Fruit fly (Drosophila melanogaster): ENCODE results near the gene RpS9.

RpS9 gene

DNA sequence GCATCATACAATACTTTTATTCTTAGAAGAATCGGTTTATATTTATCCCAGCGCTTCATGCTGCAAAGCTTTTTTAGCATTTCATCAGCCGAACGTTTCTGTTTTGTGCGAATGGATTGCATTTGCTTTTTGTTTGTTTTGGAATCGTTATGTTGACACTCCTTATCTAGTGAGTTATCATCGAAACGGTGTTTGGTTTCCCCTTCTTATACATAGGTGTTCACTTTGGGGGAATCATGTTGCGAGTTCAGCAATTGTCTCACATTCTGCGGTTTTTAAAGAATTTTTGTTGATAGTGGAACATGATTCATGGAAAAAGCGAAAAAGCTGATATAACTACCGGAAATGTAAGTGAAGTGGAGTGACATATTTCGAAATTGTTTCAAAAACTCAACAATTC lies 9.0 kb downstream of the RpS9 start:
- TF ChIP-seq Sin3A (optimal IDR thresholded peaks at IDR 0.05) (no peak), Myc (optimal IDR thresholded peaks at IDR 0.05) (no peak), insv (optimal IDR thresholded peaks at IDR 0.05) (no peak), ttk (optimal IDR thresholded peaks at IDR 0.05) (no peak), psq (optimal IDR thresholded peaks at IDR 0.05) (no peak), h (optimal IDR thresholded peaks at IDR 0.05) (no peak)

DNA sequence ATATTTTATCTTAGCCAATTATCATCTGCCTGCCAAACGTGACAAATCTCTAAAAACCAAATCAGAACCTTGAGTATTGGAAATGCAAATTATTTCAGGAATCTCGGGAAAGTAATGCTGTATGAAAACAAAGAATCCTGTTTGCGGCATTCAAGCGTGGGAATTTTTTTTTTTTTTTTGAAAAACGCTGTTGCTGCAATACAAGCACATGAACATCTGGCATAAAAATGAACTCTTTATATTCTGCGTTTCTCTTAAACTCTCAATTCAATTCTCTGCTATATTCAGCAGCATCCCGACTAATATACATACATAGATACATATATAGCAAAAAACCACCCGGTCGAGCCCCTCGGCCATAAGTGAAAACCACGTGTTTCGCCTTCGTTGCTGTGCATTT lies 10.0 kb downstream of the RpS9 start:
- TF ChIP-seq ttk (optimal IDR thresholded peaks at IDR 0.05) (no peak), h (optimal IDR thresholded peaks at IDR 0.05) (no peak), insv (optimal IDR thresholded peaks at IDR 0.05) (no peak), Myc (optimal IDR thresholded peaks at IDR 0.05) (no peak)

DNA sequence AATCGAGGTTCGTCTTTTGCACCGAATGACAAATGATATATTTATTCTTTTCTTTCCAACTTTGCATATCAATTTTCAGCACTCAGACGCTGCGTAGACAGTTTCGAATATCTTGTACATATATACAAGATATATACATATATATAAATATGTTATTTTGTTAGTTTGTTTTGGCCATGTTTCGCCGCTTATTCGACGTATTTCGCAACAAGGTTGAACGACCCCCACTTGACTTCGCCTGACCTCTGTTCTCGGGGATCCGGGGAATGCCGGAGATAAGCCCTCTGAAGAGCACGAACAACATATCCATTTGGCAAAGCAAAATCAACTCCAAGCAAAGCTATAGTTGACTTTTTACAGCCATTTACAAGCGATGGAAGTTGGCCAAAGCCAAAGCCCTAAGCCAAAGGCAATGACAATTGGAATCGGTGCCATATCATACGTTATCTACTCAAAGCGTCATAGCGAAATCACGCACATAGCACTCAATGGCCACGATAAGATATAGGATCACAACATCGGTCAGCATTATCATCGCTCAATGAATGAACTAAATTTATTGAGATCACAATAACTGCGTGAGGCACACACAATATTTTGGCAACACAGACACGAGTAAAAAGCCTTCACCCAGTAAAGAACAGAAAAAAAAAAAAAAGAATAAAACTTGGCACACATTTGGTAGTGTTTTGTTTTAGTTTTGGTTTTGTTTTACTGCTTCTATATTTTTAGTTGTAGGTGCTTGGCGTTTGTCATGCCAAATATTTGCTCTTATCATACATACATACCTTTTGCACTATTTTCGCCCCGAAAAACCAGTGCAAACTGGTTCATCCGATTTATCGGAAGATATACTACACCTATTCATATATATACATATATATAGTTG lies 11.2 kb downstream of the RpS9 start:
- no peak for TF ChIP-seq Sin3A (optimal IDR thresholded peaks at IDR 0.05)
- no peak for TF ChIP-seq Myc (optimal IDR thresholded peaks at IDR 0.05)
- TF ChIP-seq ttk (optimal IDR thresholded peaks at IDR 0.05), result no peak
- no peak for TF ChIP-seq psq (optimal IDR thresholded peaks at IDR 0.05)
- TF ChIP-seq insv (optimal IDR thresholded peaks at IDR 0.05), result no peak

DNA sequence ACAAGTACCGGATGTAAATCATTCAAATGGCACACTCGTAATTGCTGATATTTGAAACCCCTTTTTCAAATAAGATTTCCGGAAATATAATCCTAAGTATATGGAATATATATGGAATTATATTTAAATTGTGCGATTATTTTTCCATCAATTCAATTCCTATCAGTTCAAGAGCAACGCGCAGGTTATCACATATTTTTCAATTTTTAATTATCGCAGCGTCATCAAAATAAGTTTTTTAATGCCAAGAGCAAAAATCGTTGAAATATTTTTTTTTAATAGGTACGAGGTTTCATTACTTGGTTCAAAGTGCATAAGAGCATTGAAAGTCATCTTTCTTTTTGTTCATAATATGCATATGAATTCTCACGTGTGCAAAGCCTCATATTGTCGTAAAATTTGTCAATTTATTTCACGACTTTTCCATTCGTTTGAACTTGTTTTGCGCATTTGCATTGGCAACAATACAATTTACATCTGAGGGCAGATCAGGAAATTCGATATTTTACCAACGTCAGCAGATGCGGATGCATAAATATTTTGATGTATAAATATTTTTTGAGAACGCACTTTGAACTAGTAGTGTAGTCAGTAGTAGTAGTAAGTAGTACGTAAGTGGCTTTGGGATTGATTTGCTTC lies 13.2 kb downstream of the RpS9 start:
- TF ChIP-seq psq (optimal IDR thresholded peaks at IDR 0.05) (no peak), insv (optimal IDR thresholded peaks at IDR 0.05) (no peak)

DNA sequence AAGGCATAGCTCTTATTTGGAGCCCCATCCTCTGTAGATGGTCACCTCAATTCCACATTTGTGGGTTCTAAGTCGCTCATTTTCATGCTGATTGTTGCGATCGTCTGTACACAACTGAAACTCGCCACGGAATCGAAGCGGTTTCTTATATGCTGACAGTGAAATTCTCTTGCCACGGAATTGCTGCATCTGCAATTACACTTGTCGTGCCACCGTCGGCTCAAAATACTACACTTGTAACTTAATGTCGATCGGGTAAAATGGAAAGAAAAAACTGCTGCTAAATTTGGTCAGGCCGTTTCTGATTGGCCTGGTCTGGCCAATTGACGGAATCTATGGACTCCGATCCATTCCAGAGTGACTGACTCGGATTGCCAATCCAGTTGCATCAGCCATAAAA lies 14.1 kb downstream of the RpS9 start:
- no peak for TF ChIP-seq Sin3A (optimal IDR thresholded peaks at IDR 0.05)
- TF ChIP-seq insv (optimal IDR thresholded peaks at IDR 0.05), result no peak
- TF ChIP-seq Myc (optimal IDR thresholded peaks at IDR 0.05), result no peak
- TF ChIP-seq ttk (optimal IDR thresholded peaks at IDR 0.05), result no peak
- no peak for TF ChIP-seq h (optimal IDR thresholded peaks at IDR 0.05)
- TF ChIP-seq psq (optimal IDR thresholded peaks at IDR 0.05), result no peak

DNA sequence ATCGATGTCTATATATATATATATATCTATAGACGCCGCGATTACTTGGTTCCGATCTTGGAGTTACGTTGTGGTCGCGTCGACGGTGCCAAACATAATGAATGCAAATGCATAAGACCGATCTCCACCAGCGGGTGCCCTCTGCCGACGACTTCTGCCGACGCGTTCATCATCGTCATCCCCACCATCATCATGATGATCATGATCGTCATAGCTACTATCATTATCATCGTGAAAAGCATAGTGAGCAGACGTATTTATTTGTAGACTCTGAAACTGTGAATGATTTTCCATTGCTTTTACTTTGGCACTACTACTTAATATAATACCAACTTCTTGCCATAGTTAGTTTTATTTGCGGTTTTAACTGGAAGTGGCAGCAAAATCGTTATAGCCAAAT lies 19.2 kb downstream of the RpS9 start, which contains the start of gene CG32037:
TSS of gene CG32037 (minus strand) at position 101 of the 400 bp plus-strand sequence.
- TF ChIP-seq psq (optimal IDR thresholded peaks at IDR 0.05) (no peak), insv (optimal IDR thresholded peaks at IDR 0.05) (no peak), ttk (optimal IDR thresholded peaks at IDR 0.05) (no peak), Myc (optimal IDR thresholded peaks at IDR 0.05) (no peak), Sin3A (optimal IDR thresholded peaks at IDR 0.05) (no peak), h (optimal IDR thresholded peaks at IDR 0.05) (no peak)

DNA sequence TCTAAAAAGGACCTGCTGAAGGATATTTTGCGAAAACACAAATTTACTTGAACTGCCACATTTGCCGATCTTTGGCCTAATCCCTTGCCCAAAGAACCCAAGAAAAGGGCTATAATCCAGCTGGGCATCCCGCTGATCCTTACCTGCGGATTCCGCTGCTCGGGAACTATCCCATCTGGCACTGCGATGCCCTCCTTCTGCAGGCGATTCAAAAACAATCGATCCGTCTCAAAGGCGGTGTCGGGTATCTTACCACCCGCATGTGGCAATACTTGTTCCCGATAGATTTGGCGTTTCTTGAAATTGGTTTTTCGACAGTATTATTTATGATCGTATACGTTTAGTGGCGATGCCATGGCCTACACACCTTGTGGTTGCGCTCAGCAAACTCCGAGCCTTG lies 20.0 kb downstream of the RpS9 start:
- no peak for TF ChIP-seq insv (optimal IDR thresholded peaks at IDR 0.05)
- TF ChIP-seq h (optimal IDR thresholded peaks at IDR 0.05), result no peak
- TF ChIP-seq ttk (optimal IDR thresholded peaks at IDR 0.05), result no peak
- no peak for TF ChIP-seq Sin3A (optimal IDR thresholded peaks at IDR 0.05)
- no peak for TF ChIP-seq psq (optimal IDR thresholded peaks at IDR 0.05)
- TF ChIP-seq Myc (optimal IDR thresholded peaks at IDR 0.05), result no peak

DNA sequence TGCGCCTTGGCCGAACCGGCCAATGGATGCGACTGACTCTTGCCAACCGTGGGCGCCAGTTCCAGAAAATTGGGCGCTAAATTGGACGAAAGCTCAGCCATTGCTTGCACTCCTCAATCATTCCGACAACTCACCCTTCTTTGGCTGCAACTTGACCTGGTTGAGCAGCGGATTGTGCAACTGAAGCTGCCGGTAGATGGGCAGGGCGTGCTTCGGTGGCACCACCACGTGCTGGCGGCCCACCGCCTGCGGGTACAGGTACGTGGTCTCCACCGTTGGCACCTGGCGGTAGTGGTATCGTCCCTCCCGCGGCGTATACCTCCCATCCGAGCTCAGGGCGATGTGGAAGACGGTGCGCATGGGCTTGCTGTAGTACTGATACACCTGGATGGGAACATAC lies 20.9 kb downstream of the RpS9 start:
- TF ChIP-seq Myc (optimal IDR thresholded peaks at IDR 0.05) (no peak), h (optimal IDR thresholded peaks at IDR 0.05) (no peak), insv (optimal IDR thresholded peaks at IDR 0.05) (no peak), psq (optimal IDR thresholded peaks at IDR 0.05) (no peak), Sin3A (optimal IDR thresholded peaks at IDR 0.05) (no peak), ttk (optimal IDR thresholded peaks at IDR 0.05) (no peak)

DNA sequence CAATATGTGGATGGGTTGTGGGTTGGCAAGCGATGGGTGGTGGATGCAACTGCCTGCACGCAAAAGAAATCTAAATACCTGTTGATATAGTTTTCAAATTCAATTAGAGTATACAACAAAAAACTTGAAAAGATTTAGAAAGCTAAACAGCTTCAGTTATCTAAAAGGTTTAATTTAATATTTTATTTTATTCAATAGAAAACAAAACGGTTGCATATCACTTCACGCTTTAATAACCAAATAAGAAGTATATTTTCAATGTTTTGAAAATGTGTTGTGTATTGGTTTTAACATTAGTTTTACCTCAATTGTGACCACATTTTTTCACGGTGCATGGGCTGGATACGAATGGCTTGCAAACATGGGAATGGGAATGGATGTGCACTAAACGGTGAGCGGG lies 21.7 kb downstream of the RpS9 start:
- TF ChIP-seq psq (optimal IDR thresholded peaks at IDR 0.05) (no peak), insv (optimal IDR thresholded peaks at IDR 0.05) (no peak), h (optimal IDR thresholded peaks at IDR 0.05) (no peak), Myc (optimal IDR thresholded peaks at IDR 0.05) (no peak), Sin3A (optimal IDR thresholded peaks at IDR 0.05) (no peak), ttk (optimal IDR thresholded peaks at IDR 0.05) (no peak)

DNA sequence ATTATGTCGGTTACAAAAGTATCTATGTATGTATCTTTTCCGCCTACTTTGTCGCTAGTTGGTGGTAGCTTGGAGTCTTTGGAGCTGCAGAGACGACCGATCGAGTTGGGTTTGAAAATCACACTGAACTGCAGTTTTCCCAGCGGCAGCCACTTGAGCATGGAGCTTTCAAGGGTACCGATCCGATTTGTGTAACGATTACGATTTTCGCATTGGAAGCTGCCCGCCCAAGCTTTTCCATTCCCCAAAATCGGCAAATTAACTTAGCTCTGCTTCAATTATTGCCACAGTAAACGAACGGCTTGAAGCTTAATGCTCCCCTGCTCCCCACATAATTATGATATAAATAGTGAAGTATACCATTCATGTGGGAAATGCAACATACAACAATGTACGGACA lies 22.2 kb downstream of the RpS9 start, which contains the start of gene CG32036:
TSS of gene CG32036 (minus strand) at position 101 of the 400 bp plus-strand sequence.
- no peak for TF ChIP-seq ttk (optimal IDR thresholded peaks at IDR 0.05)
- no peak for TF ChIP-seq h (optimal IDR thresholded peaks at IDR 0.05)
- TF ChIP-seq insv (optimal IDR thresholded peaks at IDR 0.05), result no peak
- no peak for TF ChIP-seq psq (optimal IDR thresholded peaks at IDR 0.05)
- no peak for TF ChIP-seq Myc (optimal IDR thresholded peaks at IDR 0.05)
- no peak for TF ChIP-seq Sin3A (optimal IDR thresholded peaks at IDR 0.05)

DNA sequence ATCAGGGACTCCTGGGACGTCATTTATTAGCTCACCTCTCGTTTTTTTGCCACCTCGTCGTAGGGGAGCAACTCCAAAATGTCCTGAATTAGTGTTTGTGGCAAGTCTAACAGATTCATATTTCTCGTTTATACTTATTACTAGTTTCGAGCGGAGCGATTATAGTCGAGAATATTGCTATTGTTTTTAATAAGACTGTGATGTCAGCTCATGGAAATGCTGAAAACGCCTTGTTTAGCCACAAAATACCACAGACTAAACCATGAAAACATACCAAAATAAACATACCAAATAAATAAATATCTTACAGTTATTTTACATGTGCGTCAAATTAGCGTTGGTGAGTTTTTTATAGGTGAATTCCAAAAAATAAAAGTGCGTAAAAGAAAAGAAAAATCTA lies 23.7 kb downstream of the RpS9 start, which contains the start of gene pall:
TSS of gene pall (minus strand) at position 205 of the 400 bp plus-strand sequence.
- TF ChIP-seq h (optimal IDR thresholded peaks at IDR 0.05), result no peak
- TF ChIP-seq ttk (optimal IDR thresholded peaks at IDR 0.05), result no peak
- TF ChIP-seq insv (optimal IDR thresholded peaks at IDR 0.05), result no peak
- TF ChIP-seq psq (optimal IDR thresholded peaks at IDR 0.05), result no peak
- TF ChIP-seq Sin3A (optimal IDR thresholded peaks at IDR 0.05), result no peak
- TF ChIP-seq Myc (optimal IDR thresholded peaks at IDR 0.05), result no peak

DNA sequence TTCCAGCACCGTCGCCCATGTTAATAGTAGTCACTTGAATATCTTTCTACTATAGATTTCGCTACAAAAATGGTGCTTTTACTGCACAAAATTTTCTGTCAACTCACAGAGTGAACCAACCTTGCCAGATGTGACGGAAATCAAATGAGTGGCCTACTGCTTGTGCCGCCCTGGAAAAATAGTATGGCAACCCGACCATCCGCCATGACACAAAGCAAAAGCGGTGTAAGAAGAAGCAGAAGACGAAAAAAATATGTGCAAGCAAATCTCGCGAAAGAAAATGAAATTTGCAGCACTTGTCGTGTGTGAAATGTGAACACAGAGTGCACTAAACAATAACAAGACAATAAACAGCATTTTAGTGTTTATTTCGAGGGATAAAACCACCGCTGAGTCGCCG lies 34.5 kb downstream of the RpS9 start, which contains the start of the genes Uch-L5 and Jarid2:
TSS of gene Uch-L5 (minus strand) at position 137 of the 400 bp plus-strand sequence.
TSS of gene Jarid2 (plus strand) at position 210 of the 400 bp plus-strand sequence.
- TF ChIP-seq Sin3A (optimal IDR thresholded peaks at IDR 0.05) (no peak), insv (optimal IDR thresholded peaks at IDR 0.05) (no peak), ttk (optimal IDR thresholded peaks at IDR 0.05) (no peak), psq (optimal IDR thresholded peaks at IDR 0.05) (no peak), h (optimal IDR thresholded peaks at IDR 0.05) (no peak), Myc (optimal IDR thresholded peaks at IDR 0.05) (no peak)

Data from Kc167 (cell line).